Worm (Caenorhabditis elegans) whole organism, L4 larva: ENCODE results near the gene str-248.
"Not testable (repeated sequence)": the region's sequence is repeated elsewhere in the genome, so short reads cannot be mapped to it uniquely, and the experiment has no call there.

Source experiments
- F49E8.2 ChIP-seq: sonication (generic microtip); optimal IDR thresholded peaks from 2 replicates; lab custom pipeline; 2016; ENCODE audit warnings: missing compliant biosample characterization, mild to moderate bottlenecking, missing genetic modification characterization, borderline replicate concordance
- Y105C5A.15 ChIP-seq: fragments of 200-800 bp; sonication (Bioruptor generic); IDR thresholded peaks from 2 replicates; pipeline ENCODE4 v1.3.6; 2022; ENCODE audit warnings: missing genetic modification characterization, missing compliant biosample characterization
- Y5F2A.4 ChIP-seq: fragments of 200-800 bp; sonication (Bioruptor generic); optimal IDR thresholded peaks from 2 replicates; lab custom pipeline; 2018; ENCODE audit warnings: mild to moderate bottlenecking, missing genetic modification characterization, missing compliant biosample characterization
- ZK337.2 ChIP-seq: fragments of 200-800 bp; sonication (Bioruptor generic); IDR thresholded peaks from 2 replicates; pipeline ENCODE4 v1.3.6; 2022; ENCODE audit warnings: missing genetic modification reagents, missing genetic modification characterization, missing compliant biosample characterization
- ceh-20 ChIP-seq: fragments of 200-800 bp; sonication (Bioruptor generic); IDR thresholded peaks from 2 replicates; pipeline ENCODE4 v1.3.6; 2022; ENCODE audit warnings: missing genetic modification reagents, missing genetic modification characterization, missing compliant biosample characterization
- ceh-28 ChIP-seq: fragments of 150-350 bp; optimal IDR thresholded peaks from 2 replicates; lab custom pipeline; 2014; ENCODE audit warnings: missing biosample characterization, missing genetic modification reagents, missing genetic modification characterization
- ceh-32 ChIP-seq: sonication (generic microtip); optimal IDR thresholded peaks from 2 replicates; lab custom pipeline; 2016; ENCODE audit warnings: mild to moderate bottlenecking, missing genetic modification characterization, missing compliant biosample characterization; ENCODE audit not compliant: poor library complexity
- ceh-62 ChIP-seq: sonication (generic microtip); optimal IDR thresholded peaks from 2 replicates; lab custom pipeline; 2017; ENCODE audit warnings: missing biosample characterization, missing genetic modification characterization
- ceh-82 ChIP-seq: sonication (generic microtip); optimal IDR thresholded peaks from 2 replicates; lab custom pipeline; 2017; ENCODE audit warnings: missing biosample characterization, missing genetic modification characterization
- daf-12 ChIP-seq: fragments of 150-350 bp; optimal IDR thresholded peaks from 2 replicates; lab custom pipeline; 2014; ENCODE audit warnings: missing biosample characterization, missing genetic modification reagents, missing genetic modification characterization
- daf-16 ChIP-seq, 3 experiments: sonication (generic microtip); optimal IDR thresholded peaks; 2 replicates each; lab custom pipeline; 2016 to 2017; ENCODE audit warnings: missing genetic modification characterization in 3 of 3, missing genetic modification reagents in 3 of 3, mild to moderate bottlenecking in 2 of 3, missing compliant biosample characterization in 2 of 3, missing biosample characterization in 1 of 3, moderate library complexity in 1 of 3
- daf-19 ChIP-seq: fragments of 200-800 bp; sonication (Bioruptor generic); conservative IDR thresholded peaks from 2 replicates; pipeline ENCODE4 v1.3.6; 2022; ENCODE audit warnings: missing genetic modification characterization, missing compliant biosample characterization
- daf-8 ChIP-seq: fragments of 200-800 bp; sonication (Bioruptor generic); IDR thresholded peaks from 2 replicates; pipeline ENCODE4 v1.3.6; 2022; ENCODE audit warnings: missing genetic modification characterization, missing compliant biosample characterization
- gei-8 ChIP-seq: fragments of 200-800 bp; sonication (Bioruptor generic); optimal IDR thresholded peaks from 2 replicates; lab custom pipeline; 2018; ENCODE audit warnings: mild to moderate bottlenecking, missing genetic modification characterization, missing compliant biosample characterization
- hif-1 ChIP-seq, 2 experiments: sonication (generic microtip); optimal IDR thresholded peaks; 2 replicates each; lab custom pipeline; 2016 to 2017; ENCODE audit warnings: missing compliant biosample characterization in 2 of 2, missing genetic modification characterization in 2 of 2, missing genetic modification reagents in 2 of 2, missing genotype in 2 of 2, mild to moderate bottlenecking in 1 of 2
- hlh-11 ChIP-seq: fragments of 200-800 bp; sonication (Bioruptor generic); optimal IDR thresholded peaks from 2 replicates; lab custom pipeline; 2018; ENCODE audit warnings: mild to moderate bottlenecking, missing genetic modification characterization, missing compliant biosample characterization
- lin-1 ChIP-seq: fragments of 200-800 bp; sonication (Bioruptor generic); IDR thresholded peaks from 2 replicates; pipeline ENCODE4 v1.3.6; 2022; ENCODE audit warnings: missing genetic modification reagents, missing genetic modification characterization, missing compliant biosample characterization
- lin-29 ChIP-seq: fragments of 200-800 bp; sonication (Bioruptor generic); IDR thresholded peaks from 2 replicates; pipeline ENCODE4 v1.3.6; 2022; ENCODE audit warnings: missing genetic modification reagents, missing genetic modification characterization, missing compliant biosample characterization
- lin-38 ChIP-seq: fragments of 200-800 bp; sonication (Bioruptor generic); IDR thresholded peaks from 2 replicates; pipeline ENCODE4 v1.3.6; 2022; ENCODE audit warnings: missing genetic modification reagents, missing genetic modification characterization, missing compliant biosample characterization
- lin-39 ChIP-seq: fragments of 150-350 bp; optimal IDR thresholded peaks from 2 replicates; lab custom pipeline; 2014; ENCODE audit warnings: missing biosample characterization, missing genetic modification reagents, missing genetic modification characterization
- mes-2 ChIP-seq: sonication (generic microtip); optimal IDR thresholded peaks from 2 replicates; lab custom pipeline; 2016; ENCODE audit warnings: missing genotype, mild to moderate bottlenecking, missing genetic modification characterization, missing compliant biosample characterization; ENCODE audit not compliant: poor library complexity, severe bottlenecking
- mxl-2 ChIP-seq: fragments of 200-800 bp; sonication (Bioruptor generic); conservative IDR thresholded peaks from 2 replicates; pipeline ENCODE4 v1.3.6; 2022; ENCODE audit warnings: missing genetic modification reagents, missing genetic modification characterization, missing compliant biosample characterization
- mxl-3 ChIP-seq: fragments of 200-800 bp; sonication (Bioruptor generic); optimal IDR thresholded peaks from 2 replicates; lab custom pipeline; 2018; ENCODE audit warnings: mild to moderate bottlenecking, missing genetic modification characterization, missing compliant biosample characterization
- nhr-11 ChIP-seq: fragments of 150-350 bp; optimal IDR thresholded peaks from 2 replicates; lab custom pipeline; 2014; ENCODE audit warnings: missing biosample characterization, missing genetic modification characterization
- nhr-25 ChIP-seq: sonication (generic microtip); optimal IDR thresholded peaks from 2 replicates; lab custom pipeline; 2017; ENCODE audit warnings: missing genetic modification characterization, mild to moderate bottlenecking, missing compliant biosample characterization, antibody characterized with exemption, moderate library complexity, borderline replicate concordance; ENCODE audit not compliant: insufficient read depth
- nhr-6 ChIP-seq: fragments of 150-350 bp; optimal IDR thresholded peaks from 2 replicates; lab custom pipeline; 2014; ENCODE audit warnings: missing biosample characterization, missing genetic modification characterization
- nhr-76 ChIP-seq: fragments of 150-350 bp; optimal IDR thresholded peaks from 2 replicates; lab custom pipeline; 2014; ENCODE audit warnings: missing biosample characterization, missing genetic modification characterization
- pha-4 ChIP-seq, 2 experiments: fragments of 150-350 bp in 1 of 2; fragments of 200-800 bp in 1 of 2; sonication (Bioruptor generic) in 1 of 2; IDR thresholded peaks in 1 of 2; optimal IDR thresholded peaks in 1 of 2; 2 replicates each; pipeline versions ENCODE4 v1.3.6 to Lab custom; 2014 to 2022; ENCODE audit warnings: missing genetic modification characterization in 2 of 2, missing genetic modification reagents in 2 of 2, missing biosample characterization in 1 of 2, missing compliant biosample characterization in 1 of 2
- pqm-1 ChIP-seq: sonication (generic microtip); optimal IDR thresholded peaks from 2 replicates; lab custom pipeline; 2017; ENCODE audit warnings: missing biosample characterization, missing genetic modification characterization
- set-16 ChIP-seq: fragments of 200-800 bp; sonication (Bioruptor generic); IDR thresholded peaks from 2 replicates; pipeline ENCODE4 v1.3.6; 2022; ENCODE audit warnings: missing genetic modification reagents, missing genetic modification characterization, missing compliant biosample characterization
- unc-62 ChIP-seq, 3 experiments: fragments of 150-350 bp in 1 of 3; sonication (generic microtip); optimal IDR thresholded peaks in 2 of 3; peaks in 1 of 3; 1 replicate in 1 of 3; 2 replicates in 2 of 3; lab custom pipeline; 2014 to 2017; ENCODE audit warnings: missing biosample characterization in 3 of 3, missing genetic modification characterization in 3 of 3, missing genetic modification reagents in 3 of 3, missing genotype in 1 of 3
- vab-7 ChIP-seq: fragments of 200-800 bp; sonication (Bioruptor generic); IDR thresholded peaks from 2 replicates; pipeline ENCODE4 v1.3.6; 2022; ENCODE audit warnings: missing genetic modification reagents, missing genetic modification characterization, missing compliant biosample characterization
- zip-11 ChIP-seq: fragments of 200-800 bp; sonication (Bioruptor generic); IDR thresholded peaks from 2 replicates; pipeline ENCODE4 v1.3.6; 2022; ENCODE audit warnings: missing genetic modification characterization, missing compliant biosample characterization
- zip-2 ChIP-seq: fragments of 150-350 bp; optimal IDR thresholded peaks from 2 replicates; lab custom pipeline; 2014; ENCODE audit warnings: missing biosample characterization, missing genetic modification characterization
- ztf-11 ChIP-seq: fragments of 150-350 bp; optimal IDR thresholded peaks from 2 replicates; lab custom pipeline; 2014; ENCODE audit warnings: missing biosample characterization, missing genetic modification characterization

str-248 gene

ce11 chrV:15610350-15610940, 19.0 kb downstream of the str-248 start, which contains the start of the genes fbxa-153 and str-12:
Gene fbxa-153, minus strand, starts transcription at chrV:15610384.
Gene str-12, plus strand, starts transcription at chrV:15610890.
- TF ChIP-seq Y105C5A.15 (GFP tag; lab: Robert Waterston, UW) (no peak), daf-12 (tag; lab: Kevin White, UChicago) (no peak), nhr-11 (tag; lab: Kevin White, UChicago) (peak; percentile 4), vab-7 (GFP tag; lab: Robert Waterston, UW) (no peak), mes-2 (no peak), ZK337.2 (GFP tag; lab: Robert Waterston, UW) (0 out of 2 replicates have a peak, but pooled peaks have one; percentile 25)
- TF ChIP-seq, all 104 proteins: peak for 2

ce11 chrV:15605045-15605444, 24.4 kb downstream of the str-248 start, which contains the start of gene fbxa-154:
Gene fbxa-154, minus strand, starts transcription at chrV:15605145.
- TF ChIP-seq daf-19 (GFP tag; lab: Robert Waterston, UW) (no peak), ceh-20 (GFP tag; lab: Robert Waterston, UW) (no peak), pha-4 (GFP tag; IDR thresholded peaks at IDR 0.05; lab: Robert Waterston, UW) (no peak), pha-4 (tag; optimal IDR thresholded peaks at IDR 0.05; lab: Kevin White, UChicago) (no peak), mxl-3 (GFP tag; lab: Kevin White, UChicago) (no peak), hif-1 (tag; optimal IDR thresholded peaks at IDR 0.05; lab: Kevin White, UChicago) (no peak), hlh-11 (tag; lab: Kevin White, UChicago) (no peak), mxl-2 (no peak), F49E8.2 (tag; lab: Kevin White, UChicago) (no peak), lin-29 (GFP tag; lab: Robert Waterston, UW) (no peak), nhr-25 (tag; lab: Kevin White, UChicago) (no peak), ceh-62 (tag; lab: Kevin White, UChicago) (no peak), ceh-82 (tag; lab: Kevin White, UChicago) (no peak)
- TF ChIP-seq, all 104 proteins: peak for 0

ce11 chrV:15602253-15602652, 27.2 kb downstream of the str-248 start, which contains the start of gene fbxa-152:
Gene fbxa-152, minus strand, starts transcription at chrV:15602353.
- TF ChIP-seq ceh-28 (tag; lab: Kevin White, UChicago) (no peak), unc-62 (GFP tag; optimal IDR thresholded peaks at IDR 0.05 in 1 of 2; lab: Kevin White, UChicago) (peak in 1 of 2 experiments; percentile 39), unc-62 (tag; optimal IDR thresholded peaks at IDR 0.05; lab: Kevin White, UChicago) (no peak)

DNA sequence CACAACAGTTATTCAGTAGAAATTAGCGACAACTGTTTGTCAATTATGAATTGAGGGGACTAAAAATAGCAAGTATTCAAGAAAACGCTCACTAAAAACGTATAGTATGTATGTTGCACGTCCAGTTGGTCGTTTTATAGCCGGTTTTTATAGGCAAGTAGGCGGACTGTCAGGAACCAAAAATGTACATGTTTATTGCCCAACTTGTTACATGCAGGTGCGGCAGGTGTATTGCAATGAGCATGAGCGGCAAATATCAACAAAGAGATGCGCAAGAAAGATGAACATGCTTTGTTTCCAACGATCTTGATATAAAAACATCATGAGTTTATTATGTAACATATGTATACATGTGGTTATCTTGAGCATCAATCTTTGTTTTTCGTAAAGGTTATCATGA, 29.7 kb downstream of the str-248 start, which contains the start of gene B0391.14:
TSS of gene B0391.14 (minus strand) at position 101 of the 400 bp plus-strand sequence.
- not testable (repeated sequence) for TF ChIP-seq ztf-11; Y5F2A.4 (GFP tag; lab: Kevin White, UChicago); lin-38 (GFP tag; lab: Robert Waterston, UW)

- TF ChIP-seq daf-16 (GFP tag; optimal IDR thresholded peaks at IDR 0.05; lab: Kevin White, UChicago) (no peak), daf-16 (tag; optimal IDR thresholded peaks at IDR 0.05; lab: Kevin White, UChicago) (no peak), mxl-3 (GFP tag; lab: Kevin White, UChicago) (no peak), nhr-11 (tag; lab: Kevin White, UChicago) (no peak), nhr-6 (no peak), zip-11 (GFP tag; lab: Robert Waterston, UW) (no peak), nhr-76 (tag; lab: Kevin White, UChicago) (no peak), vab-7 (GFP tag; lab: Robert Waterston, UW) (no peak), zip-2 (tag; lab: Kevin White, UChicago) (no peak), lin-1 (no peak), gei-8 (GFP tag; lab: Kevin White, UChicago) (no peak), set-16 (GFP tag; lab: Robert Waterston, UW) (no peak), pqm-1 (tag; lab: Kevin White, UChicago) (no peak), lin-29 (GFP tag; lab: Robert Waterston, UW) (no peak), lin-39 (no peak), ZK337.2 (GFP tag; lab: Robert Waterston, UW) (no peak), ceh-32 (no peak), daf-8 (GFP tag; lab: Robert Waterston, UW) (no peak)
Observed at ce11 chrV:15594573-15594972, 34.9 kb downstream of the str-248 start, which contains the start of gene fbxa-139. Gene fbxa-139, minus strand, starts transcription at chrV:15594673.
